Fruit fly (Drosophila melanogaster) whole organism, embryonic: ENCODE measurements around the gene Tfb4.

Experiments used
- Abd-B ChIP-seq: fragments of 200-800 bp; sonication (Bioruptor generic); optimal IDR thresholded peaks from 2 replicates; lab custom pipeline; 2018; ENCODE audit warnings: missing biosample characterization, mild to moderate bottlenecking, missing genetic modification characterization, moderate library complexity
- Asciz ChIP-seq: fragments of 200-800 bp; sonication (Bioruptor generic); optimal IDR thresholded peaks from 2 replicates; lab custom pipeline; 2017; ENCODE audit warnings: missing biosample characterization, mild to moderate bottlenecking, missing genetic modification characterization, missing genetic modification reagents
- B-H2 ChIP-seq: fragments of 200-800 bp; sonication (Bioruptor generic); optimal IDR thresholded peaks from 2 replicates; lab custom pipeline; 2018; ENCODE audit warnings: missing biosample characterization, mild to moderate bottlenecking, missing genetic modification characterization
- CG11695 ChIP-seq: fragments of 200-800 bp; sonication (Bioruptor generic); IDR thresholded peaks from 3 replicates; pipeline ENCODE4 v1.3.6; 2022; ENCODE audit warnings: missing biosample characterization, missing genetic modification characterization
- CG12104 ChIP-seq: fragments of 200-800 bp; sonication (Bioruptor generic); optimal IDR thresholded peaks from 3 replicates; lab custom pipeline; 2016; ENCODE audit warnings: missing biosample characterization, missing genetic modification characterization
- CG12744 ChIP-seq: fragments of 200-800 bp; sonication (Bioruptor generic); optimal IDR thresholded peaks from 2 replicates; lab custom pipeline; 2016; ENCODE audit warnings: missing biosample characterization, missing genetic modification characterization
- CG13123 ChIP-seq: fragments of 200-800 bp; sonication (Bioruptor generic); optimal IDR thresholded peaks from 2 replicates; lab custom pipeline; 2016; ENCODE audit warnings: missing biosample characterization, missing genetic modification characterization
- CG14860 ChIP-seq: fragments of 200-800 bp; sonication (Bioruptor generic); IDR thresholded peaks from 3 replicates; pipeline ENCODE4 v1.3.6; 2022; ENCODE audit warnings: missing biosample characterization, missing genetic modification characterization; ENCODE audit not compliant: partially characterized antibody
- CG1602 ChIP-seq: fragments of 200-800 bp; sonication (Bioruptor generic); optimal IDR thresholded peaks from 3 replicates; lab custom pipeline; 2016; ENCODE audit warnings: missing biosample characterization, missing genetic modification characterization
- CG17361 ChIP-seq: fragments of 200-800 bp; sonication (Bioruptor generic); IDR thresholded peaks from 3 replicates; pipeline ENCODE4 v1.3.6; 2022; ENCODE audit warnings: missing biosample characterization, missing genetic modification characterization
- CG18011 ChIP-seq: fragments of 200-800 bp; sonication (Bioruptor generic); optimal IDR thresholded peaks from 2 replicates; lab custom pipeline; 2017; ENCODE audit warnings: missing biosample characterization, missing genetic modification characterization, mild to moderate bottlenecking, moderate library complexity, missing genotype
- CG2202 ChIP-seq: fragments of 200-800 bp; sonication (Bioruptor generic); optimal IDR thresholded peaks from 2 replicates; lab custom pipeline; 2018; ENCODE audit warnings: missing biosample characterization, mild to moderate bottlenecking, missing genetic modification characterization
- CG31224 ChIP-seq: fragments of 200-800 bp; sonication (Bioruptor generic); IDR thresholded peaks from 2 replicates; pipeline ENCODE4 v1.3.6; 2022; ENCODE audit warnings: missing biosample characterization, missing genetic modification characterization
- CG31365 ChIP-seq: fragments of 200-800 bp; sonication (Bioruptor generic); optimal IDR thresholded peaks from 2 replicates; lab custom pipeline; 2018; ENCODE audit warnings: missing biosample characterization, mild to moderate bottlenecking, missing genetic modification characterization
- CG33213 ChIP-seq: fragments of 200-800 bp; sonication (Bioruptor generic); optimal IDR thresholded peaks from 3 replicates; lab custom pipeline; 2016; ENCODE audit warnings: missing biosample characterization, missing genetic modification characterization
- CG4282 ChIP-seq: fragments of 200-800 bp; sonication (Bioruptor generic); optimal IDR thresholded peaks from 2 replicates; lab custom pipeline; 2016; ENCODE audit warnings: missing biosample characterization, missing genetic modification characterization
- CG5953 ChIP-seq: fragments of 200-800 bp; sonication (Bioruptor generic); IDR thresholded peaks from 2 replicates; pipeline ENCODE4 v1.3.6; 2022; ENCODE audit warnings: missing biosample characterization, missing genetic modification characterization
- CG6175 ChIP-seq: fragments of 200-800 bp; sonication (Bioruptor generic); IDR thresholded peaks from 3 replicates; pipeline ENCODE4 v1.3.6; 2022; ENCODE audit warnings: missing biosample characterization, missing genetic modification characterization
- CG7839 ChIP-seq: fragments of 200-800 bp; sonication (Bioruptor generic); optimal IDR thresholded peaks from 3 replicates; lab custom pipeline; 2018; ENCODE audit warnings: missing biosample characterization, mild to moderate bottlenecking, missing genetic modification characterization, moderate library complexity
- CG7928 ChIP-seq: fragments of 200-800 bp; sonication (Bioruptor generic); optimal IDR thresholded peaks from 2 replicates; lab custom pipeline; 2017; ENCODE audit warnings: missing biosample characterization, mild to moderate bottlenecking, missing genetic modification characterization
- CG7963 ChIP-seq: fragments of 200-800 bp; sonication (Bioruptor generic); IDR thresholded peaks from 3 replicates; pipeline ENCODE4 v1.3.6; 2022; ENCODE audit warnings: missing biosample characterization, missing genetic modification characterization; ENCODE audit not compliant: partially characterized antibody
- CG9437 ChIP-seq: fragments of 200-800 bp; sonication (Bioruptor generic); optimal IDR thresholded peaks from 2 replicates; lab custom pipeline; 2018; ENCODE audit warnings: missing biosample characterization, mild to moderate bottlenecking, missing genetic modification characterization
- CG9817 ChIP-seq: fragments of 200-800 bp; sonication (Bioruptor generic); optimal IDR thresholded peaks from 2 replicates; lab custom pipeline; 2018; ENCODE audit warnings: missing biosample characterization, mild to moderate bottlenecking, missing genetic modification characterization, moderate library complexity
- Dbx ChIP-seq: fragments of 200-800 bp; sonication (Bioruptor generic); IDR thresholded peaks from 3 replicates; pipeline ENCODE4 v1.3.6; 2022; ENCODE audit warnings: missing biosample characterization, missing genetic modification characterization
- Dip3 ChIP-seq: fragments of 200-800 bp; sonication (Bioruptor generic); optimal IDR thresholded peaks from 3 replicates; lab custom pipeline; 2016; ENCODE audit warnings: missing biosample characterization, missing genetic modification characterization
- Drgx ChIP-seq: fragments of 200-800 bp; sonication (Bioruptor generic); IDR thresholded peaks from 2 replicates; pipeline ENCODE4 v1.3.6; 2022; ENCODE audit warnings: missing biosample characterization, missing genetic modification characterization
- Hmx ChIP-seq: fragments of 200-800 bp; sonication (Bioruptor generic); optimal IDR thresholded peaks from 2 replicates; lab custom pipeline; 2016; ENCODE audit warnings: missing biosample characterization, missing genetic modification characterization
- Max ChIP-seq: fragments of 200-800 bp; sonication (Bioruptor generic); optimal IDR thresholded peaks from 2 replicates; lab custom pipeline; 2016; ENCODE audit warnings: missing biosample characterization, mild to moderate bottlenecking, missing genetic modification characterization
- NC2α ChIP-seq: fragments of 200-800 bp; sonication (Bioruptor generic); optimal IDR thresholded peaks from 2 replicates; lab custom pipeline; 2016; ENCODE audit warnings: missing biosample characterization, missing genetic modification characterization
- Poxn ChIP-seq: fragments of 200-800 bp; sonication (Bioruptor generic); IDR thresholded peaks from 2 replicates; pipeline ENCODE4 v1.3.6; 2022; ENCODE audit warnings: missing biosample characterization, missing genetic modification characterization
- Sox100B ChIP-seq: fragments of 200-800 bp; sonication (Bioruptor generic); optimal IDR thresholded peaks from 3 replicates; lab custom pipeline; 2018; ENCODE audit warnings: missing biosample characterization, mild to moderate bottlenecking, missing genetic modification characterization
- Taf1 ChIP-seq: fragments of 200-800 bp; sonication (Bioruptor generic); IDR thresholded peaks from 2 replicates; pipeline ENCODE4 v1.3.6; 2022; ENCODE audit warnings: missing biosample characterization, missing genetic modification characterization
- ara ChIP-seq: fragments of 200-800 bp; sonication (Bioruptor generic); IDR thresholded peaks from 2 replicates; pipeline ENCODE4 v1.3.6; 2022; ENCODE audit warnings: missing biosample characterization, missing genetic modification characterization
- br ChIP-seq: fragments of >200 bp; optimal IDR thresholded peaks from 2 replicates; lab custom pipeline; 2017
- cwo ChIP-seq: fragments of 200-800 bp; sonication (Bioruptor generic); optimal IDR thresholded peaks from 3 replicates; lab custom pipeline; 2017; ENCODE audit warnings: missing biosample characterization, missing genetic modification characterization, mild to moderate bottlenecking, moderate library complexity, missing genetic modification reagents
- gro ChIP-seq: fragments of 200-800 bp; sonication (Bioruptor generic); optimal IDR thresholded peaks from 2 replicates; lab custom pipeline; 2016; ENCODE audit warnings: missing biosample characterization, missing genetic modification characterization
- hb ChIP-seq: fragments of 200-800 bp; sonication (Bioruptor generic); IDR thresholded peaks from 3 replicates; pipeline ENCODE4 v1.3.6; 2022; ENCODE audit warnings: missing biosample characterization, missing genetic modification characterization; ENCODE audit not compliant: partially characterized antibody
- jumu ChIP-seq: fragments of 200-800 bp; sonication (Bioruptor generic); optimal IDR thresholded peaks from 3 replicates; lab custom pipeline; 2016; ENCODE audit warnings: missing biosample characterization, missing genetic modification characterization
- lab ChIP-seq: fragments of 200-800 bp; sonication (Bioruptor generic); optimal IDR thresholded peaks from 3 replicates; lab custom pipeline; 2017; ENCODE audit warnings: missing biosample characterization, missing genetic modification characterization, mild to moderate bottlenecking, moderate library complexity, missing genetic modification reagents
- luna ChIP-seq: fragments of 200-800 bp; sonication (Bioruptor generic); optimal IDR thresholded peaks from 2 replicates; lab custom pipeline; 2016; ENCODE audit warnings: missing biosample characterization, missing genetic modification characterization
- pnt ChIP-seq: fragments of 200-800 bp; sonication (Bioruptor generic); optimal IDR thresholded peaks from 3 replicates; lab custom pipeline; 2016; ENCODE audit warnings: missing biosample characterization, missing genetic modification characterization
- repo ChIP-seq: fragments of 200-800 bp; sonication (Bioruptor generic); optimal IDR thresholded peaks from 2 replicates; lab custom pipeline; 2016; ENCODE audit warnings: missing biosample characterization, missing genetic modification characterization
- ro ChIP-seq: fragments of 200-800 bp; sonication (Bioruptor generic); IDR thresholded peaks from 2 replicates; pipeline ENCODE4 v1.3.6; 2022; ENCODE audit warnings: missing biosample characterization, missing genetic modification characterization
- row ChIP-seq: fragments of 200-800 bp; sonication (Bioruptor generic); IDR thresholded peaks from 3 replicates; pipeline ENCODE4 v1.3.6; 2022; ENCODE audit warnings: missing biosample characterization, missing genetic modification characterization
- sens-2 ChIP-seq: fragments of 200-800 bp; sonication (Bioruptor generic); IDR thresholded peaks from 2 replicates; pipeline ENCODE4 v1.3.6; 2022; ENCODE audit warnings: missing biosample characterization, missing genetic modification characterization
- slp2 ChIP-seq: fragments of 200-800 bp; sonication (Bioruptor generic); optimal IDR thresholded peaks from 2 replicates; lab custom pipeline; 2016; ENCODE audit warnings: missing biosample characterization, missing genetic modification characterization
- sob ChIP-seq: fragments of 200-800 bp; sonication (Bioruptor generic); IDR thresholded peaks from 2 replicates; pipeline ENCODE4 v1.3.6; 2022; ENCODE audit warnings: missing biosample characterization, missing genetic modification characterization
- ttk ChIP-seq: fragments of 200-800 bp; sonication (Bioruptor generic); IDR thresholded peaks from 2 replicates; pipeline ENCODE4 v2.1.2; 2022; ENCODE audit warnings: missing biosample characterization, missing genetic modification characterization
- yki ChIP-seq: fragments of >200 bp; optimal IDR thresholded peaks from 3 replicates; lab custom pipeline; 2018

Tfb4 gene

DNA sequence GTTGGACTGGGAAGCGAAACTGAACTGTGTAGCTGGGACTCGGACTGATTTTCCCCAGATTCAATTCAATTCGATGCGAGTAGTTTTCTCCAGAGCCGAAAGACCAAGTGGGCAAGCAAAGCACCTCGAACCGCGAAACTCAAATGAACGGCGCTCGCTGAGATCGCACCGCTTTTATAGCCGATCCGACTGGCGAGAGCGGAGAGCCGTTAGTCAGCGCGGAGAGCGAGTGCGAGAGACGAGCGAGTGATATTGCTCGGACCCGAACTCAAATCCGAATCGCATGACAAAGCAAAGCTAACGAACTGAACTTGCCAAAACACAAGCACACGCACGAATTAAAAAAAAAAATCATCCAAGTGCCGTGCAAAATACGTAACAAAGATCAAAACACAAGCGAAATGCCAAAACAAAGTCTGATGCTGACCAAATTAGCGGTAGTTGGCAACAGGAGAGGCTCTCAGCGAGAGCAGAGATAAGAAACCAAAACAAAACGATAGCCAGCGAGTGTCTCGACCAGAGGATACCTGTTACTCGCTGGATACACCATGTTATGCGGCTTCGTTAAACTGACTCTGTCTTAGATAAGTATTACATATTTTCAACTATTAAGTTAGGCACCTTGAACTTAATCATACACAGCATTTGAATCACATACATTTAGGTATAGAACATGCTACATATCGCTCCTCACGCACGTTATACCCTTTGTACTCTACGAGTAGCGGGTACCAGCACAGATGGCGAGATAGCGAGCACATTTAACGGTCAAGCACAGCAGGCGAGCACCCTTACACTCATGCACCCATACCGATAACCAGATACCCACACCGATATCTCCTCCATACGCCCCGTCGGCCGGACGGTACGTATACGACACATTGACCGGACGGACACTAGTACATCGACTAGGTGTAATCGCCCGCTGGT lies 31.3 kb downstream of the Tfb4 start (continued):
- TF ChIP-seq Abd-B (GFP tag; lab: Kevin White, UChicago) (peak; percentile 40), CG31365 (tag; lab: Kevin White, UChicago) (no peak), CG14860 (GFP tag; lab: Robert Waterston, UW) (no peak), CG2202 (no peak), CG12104 (GFP tag; lab: Kevin White, UChicago) (peak; percentile 47), CG5953 (GFP tag; lab: Robert Waterston, UW) (0 out of 2 replicates have a peak, but pooled peaks have one; percentile 29), Drgx (peak; percentile 82), Sox100B (GFP tag; lab: Kevin White, UChicago) (peak; percentile 44), luna (GFP tag; lab: Kevin White, UChicago) (no peak), repo (GFP tag; lab: Kevin White, UChicago) (peak; percentile 13), sens-2 (0 out of 2 replicates have a peak, but pooled peaks have one; percentile 6), yki (lab: Kevin White, UChicago) (no peak), Poxn (0 out of 2 replicates have a peak, but pooled peaks have one; percentile 43), Hmx (peak; percentile 6), pnt (GFP tag; lab: Kevin White, UChicago) (peak; percentile 19), CG18011 (GFP tag; lab: Kevin White, UChicago) (peak; percentile 51), CG33213 (GFP tag; lab: Kevin White, UChicago) (peak; percentile 29), CG6175 (GFP tag; lab: Robert Waterston, UW) (peak; percentile 22; the same call in 1 of the 3 replicates), br (no peak), ttk (GFP tag; lab: Robert Waterston, UW) (peak; percentile 30; the same call in 1 of the 2 replicates), CG1602 (peak; percentile 63), NC2α (GFP tag; lab: Kevin White, UChicago) (no peak), gro (GFP tag; lab: Kevin White, UChicago) (peak; percentile 83), CG17361 (GFP tag; lab: Robert Waterston, UW) (peak; percentile 77), Asciz (peak; percentile 57), hb (no peak), CG31224 (GFP tag; lab: Robert Waterston, UW) (peak; percentile 74), cwo (GFP tag; lab: Kevin White, UChicago) (peak; percentile 85), CG4282 (GFP tag; lab: Kevin White, UChicago) (no peak), lab (GFP tag; lab: Kevin White, UChicago) (peak; percentile 84), CG9817 (tag; lab: Kevin White, UChicago) (peak; percentile 68), Dbx (GFP tag; lab: Robert Waterston, UW) (peak; percentile 75; the same call in 2 of the 3 replicates), CG12744 (peak; percentile 28), CG11695 (GFP tag; lab: Robert Waterston, UW) (peak; percentile 77; the same call in 2 of the 3 replicates), sob (GFP tag; lab: Robert Waterston, UW) (peak; percentile 77), ro (GFP tag; lab: Robert Waterston, UW) (peak; percentile 35; the same call in 1 of the 2 replicates), Dip3 (GFP tag; lab: Kevin White, UChicago) (peak; percentile 77), ara (GFP tag; lab: Robert Waterston, UW) (peak; percentile 36; the same call in 1 of the 2 replicates), CG7839 (peak; percentile 78), row (GFP tag; lab: Robert Waterston, UW) (peak; percentile 98), slp2 (GFP tag; lab: Kevin White, UChicago) (peak; percentile 17), CG13123 (GFP tag; lab: Kevin White, UChicago) (peak; percentile 25), Max (peak; percentile 66), CG7963 (GFP tag; lab: Robert Waterston, UW) (no peak), CG7928 (GFP tag; lab: Kevin White, UChicago) (no peak), Taf1 (GFP tag; lab: Robert Waterston, UW) (peak; percentile 55), B-H2 (GFP tag; lab: Kevin White, UChicago) (peak; percentile 10), CG9437 (GFP tag; lab: Kevin White, UChicago) (peak; percentile 55), jumu (GFP tag; lab: Kevin White, UChicago) (peak; percentile 77)
